Fruit fly (Drosophila melanogaster): Measurements from ENCODE around the gene Cpr72Eb.

Cpr72Eb gene

DNA sequence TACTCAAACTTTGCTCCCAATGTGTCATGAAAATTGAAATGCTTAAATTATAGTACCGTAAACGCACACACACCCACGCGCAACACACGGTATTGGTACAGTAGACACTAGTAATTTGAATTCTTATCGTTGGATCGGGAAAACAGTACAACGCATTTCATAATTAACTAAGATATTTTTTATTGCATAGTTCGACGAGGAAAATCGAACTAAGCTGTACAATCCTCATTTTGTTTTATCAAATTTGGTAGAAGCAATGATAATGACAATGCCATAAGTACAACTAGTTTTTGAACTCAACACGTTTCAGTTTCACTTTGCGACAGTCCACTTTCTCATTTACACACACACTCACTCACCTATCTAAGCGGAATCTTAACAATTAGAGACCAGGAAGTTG, 16.1 kb downstream of the Cpr72Eb start (continued):
- TF ChIP-seq CG7987 (GFP tag; optimal IDR thresholded peaks at IDR 0.05), result no peak
- TF ChIP-seq CG3726 (GFP tag; IDR thresholded peaks at IDR 0.05), result no peak
- TF ChIP-seq vvl (GFP tag; IDR thresholded peaks at IDR 0.05), result peak; percentile 65; the same call in 1 of the 2 replicates
- peak; percentile 52 for TF ChIP-seq gsb (GFP tag; IDR thresholded peaks at IDR 0.05)
- no peak for TF ChIP-seq CG10431 (GFP tag; optimal IDR thresholded peaks at IDR 0.05)
- no peak for TF ChIP-seq Doc3 (GFP tag; IDR thresholded peaks at IDR 0.05; ENCODE audit: partially characterized antibody)
- TF ChIP-seq ranshi (GFP tag; IDR thresholded peaks at IDR 0.05), result 0 out of 2 replicates have a peak, but pooled peaks have one; percentile 21
- TF ChIP-seq zf30C (GFP tag; optimal IDR thresholded peaks at IDR 0.05), result no peak
- TF ChIP-seq tio (GFP tag; optimal IDR thresholded peaks at IDR 0.05), result no peak
- peak; percentile 19 for TF ChIP-seq CG2875 (GFP tag; optimal IDR thresholded peaks at IDR 0.05)
- TF ChIP-seq CG10654 (GFP tag; optimal IDR thresholded peaks at IDR 0.05), result peak; percentile 30
- peak; percentile 71 for TF ChIP-seq CG13624 (GFP tag; optimal IDR thresholded peaks at IDR 0.05)
- TF ChIP-seq CG16815 (GFP tag; optimal IDR thresholded peaks at IDR 0.05), result peak; percentile 63
- TF ChIP-seq CG1832 (GFP tag; optimal IDR thresholded peaks at IDR 0.05), result no peak
- TF ChIP-seq CG7745 (tag; optimal IDR thresholded peaks at IDR 0.05), result no peak
- no peak for TF ChIP-seq Sin3A (optimal IDR thresholded peaks at IDR 0.05)
- TF ChIP-seq gcm2 (GFP tag; optimal IDR thresholded peaks at IDR 0.05), result no peak
- peak; percentile 38 for TF ChIP-seq CG13894 (tag; optimal IDR thresholded peaks at IDR 0.05)
- peak; percentile 67 for TF ChIP-seq nau (GFP tag; optimal IDR thresholded peaks at IDR 0.05)
- peak; percentile 61 for TF ChIP-seq CG12071 (GFP tag; optimal IDR thresholded peaks at IDR 0.05)
- TF ChIP-seq Stat92E (GFP tag; optimal IDR thresholded peaks at IDR 0.05), result no peak
- TF ChIP-seq kay (GFP tag; optimal IDR thresholded peaks at IDR 0.05), result peak; percentile 25
- peak; percentile 48; the same call in 1 of the 2 replicates for TF ChIP-seq esg (GFP tag; conservative IDR thresholded peaks at IDR 0.05)
- no peak for TF ChIP-seq CG6254 (GFP tag; optimal IDR thresholded peaks at IDR 0.05)
- TF ChIP-seq mirr (GFP tag; optimal IDR thresholded peaks at IDR 0.05), result no peak
- TF ChIP-seq Dek (tag; optimal IDR thresholded peaks at IDR 0.05), result peak; percentile 74
- peak in 1 of 2 experiments; percentile 80 for TF ChIP-seq Eip74EF (GFP tag; optimal IDR thresholded peaks at IDR 0.05)
- TF ChIP-seq CG17912 (GFP tag; optimal IDR thresholded peaks at IDR 0.05), result no peak
- no peak for TF ChIP-seq TFAM (GFP tag; optimal IDR thresholded peaks at IDR 0.05)
- no peak for TF ChIP-seq abd-A (tag; optimal IDR thresholded peaks at IDR 0.05)
- peak; percentile 57 for TF ChIP-seq gsb-n (tag; optimal IDR thresholded peaks at IDR 0.05)
- no peak for TF ChIP-seq nom (GFP tag; optimal IDR thresholded peaks at IDR 0.05)
- TF ChIP-seq CG12219 (GFP tag; optimal IDR thresholded peaks at IDR 0.05), result peak; percentile 65
- 0 out of 3 replicates have a peak, but pooled peaks have one; percentile 15 for TF ChIP-seq ci (GFP tag; IDR thresholded peaks at IDR 0.05)
- TF ChIP-seq fd96Cb (tag; optimal IDR thresholded peaks at IDR 0.05), result peak; percentile 56
- no peak for TF ChIP-seq sens-2 (GFP tag; IDR thresholded peaks at IDR 0.05)
- TF ChIP-seq E2f2 (GFP tag; IDR thresholded peaks at IDR 0.05), result 0 out of 2 replicates have a peak, but pooled peaks have one; percentile 28
- no peak for TF ChIP-seq gt (GFP tag; IDR thresholded peaks at IDR 0.05)
- TF ChIP-seq tll (GFP tag; optimal IDR thresholded peaks at IDR 0.05), result no peak
- no peak for TF ChIP-seq CTCF (GFP tag; optimal IDR thresholded peaks at IDR 0.05)
- TF ChIP-seq inv (GFP tag; IDR thresholded peaks at IDR 0.05; ENCODE audit: partially characterized antibody), result no peak
- peak in 1 of 2 experiments; percentile 73 for TF ChIP-seq bsh (GFP tag; optimal IDR thresholded peaks at IDR 0.05)
- peak; percentile 73 for TF ChIP-seq Blimp-1 (GFP tag; optimal IDR thresholded peaks at IDR 0.05)
- peak; percentile 14; the same call in 1 of the 2 replicates for TF ChIP-seq chm (GFP tag; IDR thresholded peaks at IDR 0.05)
- peak; percentile 60 for TF ChIP-seq HLH3B (GFP tag; IDR thresholded peaks at IDR 0.05)
- no peak for TF ChIP-seq stwl (tag; optimal IDR thresholded peaks at IDR 0.05)
- peak; percentile 69 for TF ChIP-seq CG6854 (GFP tag; optimal IDR thresholded peaks at IDR 0.05)
- no peak for TF ChIP-seq CG17328 (GFP tag; IDR thresholded peaks at IDR 0.05)
- TF ChIP-seq CG1602 (GFP tag; optimal IDR thresholded peaks at IDR 0.05), result peak; percentile 43
- TF ChIP-seq Hr39 (optimal IDR thresholded peaks at IDR 0.05), result no peak
